Worm (Caenorhabditis elegans) whole organism, young adult: ENCODE data around the gene far-5.

Source experiments
- B0019.2 ChIP-seq: fragments of 200-800 bp; sonication (Bioruptor generic); conservative IDR thresholded peaks from 2 replicates; pipeline ENCODE4 v1.3.6; 2022; ENCODE audit warnings: missing genetic modification reagents, missing genetic modification characterization, missing compliant biosample characterization
- B0261.1 ChIP-seq: sonication (generic microtip); optimal IDR thresholded peaks from 2 replicates; lab custom pipeline; 2016; ENCODE audit warnings: mild to moderate bottlenecking, missing genetic modification characterization, moderate library complexity, missing compliant biosample characterization
- F39B2.1 ChIP-seq: fragments of 200-800 bp; sonication (Bioruptor generic); IDR thresholded peaks from 2 replicates; pipeline ENCODE4 v1.3.6; 2022; ENCODE audit warnings: missing genetic modification reagents, missing genetic modification characterization, missing compliant biosample characterization
- F57A8.1 ChIP-seq: fragments of 200-800 bp; sonication (Bioruptor generic); optimal IDR thresholded peaks from 2 replicates; lab custom pipeline; 2018; ENCODE audit warnings: mild to moderate bottlenecking, missing genetic modification characterization, moderate library complexity, missing compliant biosample characterization
- ceh-58 ChIP-seq: fragments of 200-800 bp; sonication (Bioruptor generic); IDR thresholded peaks from 2 replicates; pipeline ENCODE4 v1.3.6; 2022; ENCODE audit warnings: missing genetic modification characterization, missing compliant biosample characterization
- dpl-1 ChIP-seq: fragments of 150-350 bp; optimal IDR thresholded peaks from 2 replicates; lab custom pipeline; 2014; ENCODE audit warnings: missing biosample characterization, missing genetic modification reagents, missing genetic modification characterization
- hsf-1 ChIP-seq: fragments of 200-800 bp; sonication (Bioruptor generic); IDR thresholded peaks from 2 replicates; pipeline ENCODE4 v1.3.6; 2022; ENCODE audit warnings: missing genetic modification reagents, missing genetic modification characterization, missing compliant biosample characterization
- madf-6 ChIP-seq: fragments of 200-800 bp; sonication (Bioruptor generic); IDR thresholded peaks from 2 replicates; pipeline ENCODE4 v1.3.6; 2022; ENCODE audit warnings: missing genetic modification reagents, missing genetic modification characterization, missing compliant biosample characterization
- nfyb-1 ChIP-seq: fragments of 200-800 bp; sonication (Bioruptor generic); IDR thresholded peaks from 2 replicates; pipeline ENCODE4 v1.3.6; 2022; ENCODE audit warnings: missing genetic modification reagents, missing genetic modification characterization, missing compliant biosample characterization
- sdz-38 ChIP-seq: sonication (generic microtip); optimal IDR thresholded peaks from 2 replicates; lab custom pipeline; 2016; ENCODE audit warnings: missing genotype, missing genetic modification characterization, missing compliant biosample characterization
- snpc-4 ChIP-seq, 5 experiments: fragments of 150-350 bp in 1 of 5; sonication (generic microtip) in 4 of 5; optimal IDR thresholded peaks; 2 replicates each; lab custom pipeline; 2014 to 2018; ENCODE audit warnings: missing genetic modification characterization in 5 of 5, missing biosample characterization in 3 of 5, antibody characterized with exemption in 2 of 5, mild to moderate bottlenecking in 2 of 5, missing compliant biosample characterization in 2 of 5, missing genotype in 2 of 5, moderate library complexity in 2 of 5, missing genetic modification reagents in 1 of 5
- tbx-9 ChIP-seq: sonication (generic microtip); optimal IDR thresholded peaks from 2 replicates; lab custom pipeline; 2016; ENCODE audit warnings: borderline replicate concordance, missing genetic modification characterization, inconsistent platforms, missing compliant biosample characterization
- unc-62 ChIP-seq: fragments of 150-350 bp; optimal IDR thresholded peaks from 2 replicates; lab custom pipeline; 2014; ENCODE audit warnings: missing biosample characterization, missing genetic modification reagents, missing genetic modification characterization
- ztf-18 ChIP-seq: sonication (generic microtip); optimal IDR thresholded peaks from 2 replicates; lab custom pipeline; 2016; ENCODE audit warnings: missing genotype, mild to moderate bottlenecking, missing genetic modification characterization, missing compliant biosample characterization

DNA sequence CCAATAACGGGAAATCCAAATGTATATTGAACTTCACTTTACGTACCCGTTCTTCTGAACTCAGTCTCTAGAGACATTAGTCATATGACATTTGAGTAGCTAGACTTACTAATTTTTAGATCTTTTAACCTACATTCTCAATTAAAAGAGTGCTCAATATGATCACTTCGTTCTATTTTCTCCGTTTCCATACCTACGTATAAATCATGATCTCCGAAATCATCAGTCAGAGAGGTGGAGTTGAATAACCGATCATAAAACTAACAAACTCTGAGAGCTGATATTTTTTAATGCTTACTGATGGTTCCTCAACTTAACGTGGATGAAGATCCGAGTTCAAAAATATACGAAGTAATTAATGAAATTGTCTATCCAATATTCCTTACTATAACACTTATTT lies 31.3 kb upstream of the far-5 start, which contains the start of gene srd-35:
- TF ChIP-seq B0261.1 (tag; lab: Kevin White, UChicago), result no peak
- no peak for TF ChIP-seq sdz-38 (tag; lab: Kevin White, UChicago)
- TF ChIP-seq nfyb-1, result no peak
- no peak for TF ChIP-seq tbx-9 (tag; lab: Kevin White, UChicago)
- TF ChIP-seq madf-6 (GFP tag; lab: Robert Waterston, UW), result no peak
- no peak for TF ChIP-seq B0019.2 (GFP tag; lab: Robert Waterston, UW)
- TF ChIP-seq dpl-1 (GFP tag; lab: Kevin White, UChicago), result no peak
- TF ChIP-seq snpc-4 (GFP tag; optimal IDR thresholded peaks at IDR 0.05; lab: Kevin White, UChicago), result no peak
- TF ChIP-seq snpc-4 (tag; optimal IDR thresholded peaks at IDR 0.05; lab: Kevin White, UChicago), result no peak
- no peak for TF ChIP-seq F39B2.1 (GFP tag; lab: Robert Waterston, UW)
- no peak for TF ChIP-seq ceh-58 (GFP tag; lab: Robert Waterston, UW)
- no peak for TF ChIP-seq ztf-18
- no peak for TF ChIP-seq F57A8.1 (GFP tag; lab: Kevin White, UChicago)
- TF ChIP-seq hsf-1 (GFP tag; lab: Robert Waterston, UW), result no peak
- TF ChIP-seq unc-62, result no peak
